Comparison of ENCODE assay signal across 4 fruit fly cellular contexts in the genomic region with DNA sequence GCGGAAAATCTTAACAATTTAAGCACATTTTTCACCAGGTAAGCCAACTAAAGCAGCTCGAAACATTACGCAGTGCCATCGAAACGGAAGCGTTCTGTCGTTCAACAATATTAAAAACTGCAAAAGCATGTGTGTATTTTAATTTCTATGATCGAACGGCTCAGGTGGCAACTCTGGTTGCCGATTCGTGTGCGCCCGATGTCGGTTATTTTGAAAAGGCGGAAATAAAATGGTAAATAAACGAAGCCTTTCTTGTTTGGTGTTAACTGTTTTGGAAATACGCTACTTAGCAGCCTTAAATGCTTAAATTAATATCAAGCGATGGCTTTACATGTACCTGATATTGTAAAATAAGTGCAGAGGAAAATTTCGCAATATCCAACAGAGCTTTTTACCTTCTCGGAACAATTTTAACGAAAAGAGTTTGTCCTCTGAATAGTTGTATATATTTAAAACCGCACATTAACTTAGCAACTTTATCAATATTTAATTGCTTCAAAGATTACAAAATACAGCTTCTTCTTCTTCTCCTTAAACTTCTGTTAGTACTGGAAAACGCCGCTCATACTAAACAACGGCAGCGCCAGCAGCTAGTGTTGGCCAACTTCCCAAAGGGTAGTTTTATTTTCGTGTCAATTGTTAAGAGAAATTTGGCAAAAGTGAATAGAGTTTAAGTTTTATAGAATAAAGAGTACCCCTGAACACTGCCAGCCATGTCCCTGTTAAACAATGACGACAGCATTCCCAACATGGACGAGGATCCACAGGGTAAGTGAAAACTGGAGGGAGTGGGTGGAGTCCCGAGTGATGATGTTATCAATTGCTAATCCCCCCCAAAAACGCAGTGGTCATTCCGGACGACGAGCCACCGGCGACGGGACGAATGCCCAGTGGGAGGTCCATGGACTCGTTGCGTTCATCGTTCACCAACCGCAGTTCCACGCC.
A peak's percentile ranks its signal among the peaks of the same experiment; 100 is the strongest.
TF ChIP-seq lines count a peak whose summit lies in the region.

A gene (plus strand): TSS at position 588 of the 945 bp plus-strand sequence.

TF ChIP-seq in whole organism, adult, 20 proteins besides CTCF, POLR2A, EP300 and RAD21 (continued from another document):
- peak; percentile 33 for TF ChIP-seq cic (GFP tag; optimal IDR thresholded peaks at IDR 0.05; lab: Kevin White, UChicago)
- TF ChIP-seq cnc (optimal IDR thresholded peaks at IDR 0.05; lab: Kevin White, UChicago), result no peak
- TF ChIP-seq CG14711 (tag; optimal IDR thresholded peaks at IDR 0.05; lab: Kevin White, UChicago), result peak; percentile 80
- peak; percentile 65 for TF ChIP-seq CG7101 (tag; optimal IDR thresholded peaks at IDR 0.05; lab: Kevin White, UChicago)
- TF ChIP-seq tj (GFP tag; optimal IDR thresholded peaks at IDR 0.05; lab: Kevin White, UChicago), result no peak
TF ChIP-seq in whole organism, adult: peak in this region for 14.

TF ChIP-seq in whole organism, embryonic, 481 proteins besides CTCF, POLR2A, EP300 and RAD21 (continued from another document and continues in another):
- no peak for TF ChIP-seq sens-2 (GFP tag; IDR thresholded peaks at IDR 0.05; lab: Robert Waterston, UW)
- no peak for TF ChIP-seq corto (GFP tag; optimal IDR thresholded peaks at IDR 0.05; lab: Kevin White, UChicago)
- no peak for TF ChIP-seq CG7372 (GFP tag; IDR thresholded peaks at IDR 0.05; lab: Robert Waterston, UW)
- TF ChIP-seq ato (GFP tag; IDR thresholded peaks at IDR 0.05; lab: Robert Waterston, UW; ENCODE audit: partially characterized antibody), result no peak
- no peak for TF ChIP-seq croc (GFP tag; conservative IDR thresholded peaks at IDR 0.05; lab: Robert Waterston, UW)
- TF ChIP-seq CG33557 (GFP tag; optimal IDR thresholded peaks at IDR 0.05; lab: Kevin White, UChicago), result no peak
- TF ChIP-seq pum (GFP tag; optimal IDR thresholded peaks at IDR 0.05; lab: Kevin White, UChicago), result peak; percentile 25
- peak; percentile 9 for TF ChIP-seq CG8089 (GFP tag; optimal IDR thresholded peaks at IDR 0.05; lab: Kevin White, UChicago)
- TF ChIP-seq HmgZ (tag; optimal IDR thresholded peaks at IDR 0.05; lab: Kevin White, UChicago), result peak; percentile 27
- TF ChIP-seq CG12236 (GFP tag; optimal IDR thresholded peaks at IDR 0.05; lab: Kevin White, UChicago), result no peak
- TF ChIP-seq CG30431 (GFP tag; optimal IDR thresholded peaks at IDR 0.05; lab: Kevin White, UChicago), result no peak
- no peak for TF ChIP-seq pros (GFP tag; optimal IDR thresholded peaks at IDR 0.05; lab: Kevin White, UChicago)
- no peak for TF ChIP-seq CG1233 (GFP tag; optimal IDR thresholded peaks at IDR 0.05; lab: Kevin White, UChicago)
- peak; percentile 68 for TF ChIP-seq mam (GFP tag; optimal IDR thresholded peaks at IDR 0.05; lab: Kevin White, UChicago)
- TF ChIP-seq Hr39 (optimal IDR thresholded peaks at IDR 0.05; lab: Kevin White, UChicago), result no peak
- no peak for TF ChIP-seq seq (GFP tag; IDR thresholded peaks at IDR 0.05; lab: Robert Waterston, UW)
- no peak for TF ChIP-seq CG18011 (GFP tag; optimal IDR thresholded peaks at IDR 0.05; lab: Kevin White, UChicago)
- peak; percentile 34 for TF ChIP-seq Sox100B (GFP tag; optimal IDR thresholded peaks at IDR 0.05; lab: Kevin White, UChicago)
- peak; percentile 2 for TF ChIP-seq tx (GFP tag; optimal IDR thresholded peaks at IDR 0.05; lab: Kevin White, UChicago)
- peak; percentile 24 for TF ChIP-seq CG13287 (GFP tag; IDR thresholded peaks at IDR 0.05; lab: Robert Waterston, UW; ENCODE audit: partially characterized antibody)
- TF ChIP-seq CG11695 (GFP tag; IDR thresholded peaks at IDR 0.05; lab: Robert Waterston, UW), result no peak
- TF ChIP-seq Dref (GFP tag; IDR thresholded peaks at IDR 0.05; lab: Robert Waterston, UW), result peak; percentile 44
- TF ChIP-seq zen (tag; optimal IDR thresholded peaks at IDR 0.05; lab: Kevin White, UChicago), result peak; percentile 24
- no peak for TF ChIP-seq Trl (optimal IDR thresholded peaks at IDR 0.05; lab: Kevin White, UChicago)
- TF ChIP-seq Trl (GFP tag; optimal IDR thresholded peaks at IDR 0.05; lab: Kevin White, UChicago), result peak; percentile 61
- TF ChIP-seq CG17912 (GFP tag; optimal IDR thresholded peaks at IDR 0.05; lab: Kevin White, UChicago), result peak; percentile 1
- TF ChIP-seq CG9727 (GFP tag; optimal IDR thresholded peaks at IDR 0.05; lab: Kevin White, UChicago), result peak; percentile 26
- peak; percentile 25 for TF ChIP-seq gfzf (GFP tag; optimal IDR thresholded peaks at IDR 0.05; lab: Kevin White, UChicago)
- no peak for TF ChIP-seq HLH3B (GFP tag; IDR thresholded peaks at IDR 0.05; lab: Robert Waterston, UW)
- TF ChIP-seq Hr78 (GFP tag; optimal IDR thresholded peaks at IDR 0.05; lab: Kevin White, UChicago), result no peak
- TF ChIP-seq Ets65A (GFP tag; lab: Kevin White, UChicago), result peak; percentile 95
- TF ChIP-seq CG15514 (GFP tag; optimal IDR thresholded peaks at IDR 0.05; lab: Kevin White, UChicago), result no peak
- peak in 1 of 2 experiments; percentile 72 for TF ChIP-seq crp (GFP tag; optimal IDR thresholded peaks at IDR 0.05; lab: Kevin White, UChicago)
- TF ChIP-seq Dll (GFP tag; IDR thresholded peaks at IDR 0.05; lab: Robert Waterston, UW; ENCODE audit: partially characterized antibody), result no peak
- no peak for TF ChIP-seq Lim3 (GFP tag; IDR thresholded peaks at IDR 0.05; lab: Robert Waterston, UW)
- TF ChIP-seq Dip3 (GFP tag; optimal IDR thresholded peaks at IDR 0.05; lab: Kevin White, UChicago), result peak; percentile 50
- peak; percentile 17 for TF ChIP-seq CG12769 (tag; optimal IDR thresholded peaks at IDR 0.05; lab: Kevin White, UChicago)
- TF ChIP-seq CG11247 (GFP tag; IDR thresholded peaks at IDR 0.05; lab: Robert Waterston, UW), result 0 out of 2 replicates have a peak, but pooled peaks have one; percentile 46
- TF ChIP-seq CG1529 (GFP tag; optimal IDR thresholded peaks at IDR 0.05; lab: Kevin White, UChicago), result peak; percentile 8

TF ChIP-seq in whole organism, prepupa, 60 proteins besides CTCF, POLR2A, EP300 and RAD21 (continued from another document and continues in another):
- TF ChIP-seq eg (GFP tag; IDR thresholded peaks at IDR 0.05; lab: Robert Waterston, UW) (no peak), fd85E (GFP tag; optimal IDR thresholded peaks at IDR 0.05; lab: Kevin White, UChicago) (no peak), CG8632 (GFP tag; optimal IDR thresholded peaks at IDR 0.05; lab: Kevin White, UChicago) (no peak), Hr39 (GFP tag; optimal IDR thresholded peaks at IDR 0.05; lab: Kevin White, UChicago) (peak; percentile 29), CG32006 (GFP tag; optimal IDR thresholded peaks at IDR 0.05; lab: Kevin White, UChicago) (peak; percentile 3), CG1621 (tag; optimal IDR thresholded peaks at IDR 0.05; lab: Kevin White, UChicago) (no peak), topi (GFP tag; optimal IDR thresholded peaks at IDR 0.05; lab: Kevin White, UChicago) (peak; percentile 31), dac (GFP tag; optimal IDR thresholded peaks at IDR 0.05; lab: Kevin White, UChicago) (no peak), fkh (GFP tag; optimal IDR thresholded peaks at IDR 0.05; lab: Kevin White, UChicago) (peak; percentile 18), CG16779 (tag; optimal IDR thresholded peaks at IDR 0.05; lab: Kevin White, UChicago) (no peak), CG15336 (GFP tag; IDR thresholded peaks at IDR 0.05; lab: Robert Waterston, UW) (no peak), vri (GFP tag; optimal IDR thresholded peaks at IDR 0.05; lab: Kevin White, UChicago) (peak; percentile 56), Hr4 (GFP tag; optimal IDR thresholded peaks at IDR 0.05; lab: Kevin White, UChicago) (no peak), CG11762 (GFP tag; optimal IDR thresholded peaks at IDR 0.05; lab: Kevin White, UChicago; ENCODE audit: insufficient read depth) (no peak), CG6276 (GFP tag; optimal IDR thresholded peaks at IDR 0.05; lab: Kevin White, UChicago) (peak; percentile 73), lz (GFP tag; optimal IDR thresholded peaks at IDR 0.05; lab: Kevin White, UChicago) (peak; percentile 35), net (GFP tag; optimal IDR thresholded peaks at IDR 0.05; lab: Kevin White, UChicago) (peak; percentile 19), Sox14 (GFP tag; optimal IDR thresholded peaks at IDR 0.05; lab: Kevin White, UChicago) (peak; percentile 52), salr (GFP tag; optimal IDR thresholded peaks at IDR 0.05; lab: Kevin White, UChicago) (no peak), CG11902 (GFP tag; optimal IDR thresholded peaks at IDR 0.05; lab: Kevin White, UChicago) (peak; percentile 10), CG3919 (GFP tag; optimal IDR thresholded peaks at IDR 0.05; lab: Kevin White, UChicago) (peak; percentile 46), Eip78C (GFP tag; lab: Kevin White, UChicago) (peak; percentile 61), CG31627 (GFP tag; optimal IDR thresholded peaks at IDR 0.05; lab: Kevin White, UChicago) (peak; percentile 48), Met (GFP tag; optimal IDR thresholded peaks at IDR 0.05; lab: Kevin White, UChicago) (no peak), CG7368 (GFP tag; optimal IDR thresholded peaks at IDR 0.05; lab: Kevin White, UChicago) (no peak), acj6 (GFP tag; optimal IDR thresholded peaks at IDR 0.05; lab: Kevin White, UChicago) (peak; percentile 11), Ets21C (GFP tag; optimal IDR thresholded peaks at IDR 0.05; lab: Kevin White, UChicago) (no peak), dsx (GFP tag; optimal IDR thresholded peaks at IDR 0.05; lab: Kevin White, UChicago; ENCODE audit: poor library complexity, severe bottlenecking) (no peak), Sox15 (GFP tag; optimal IDR thresholded peaks at IDR 0.05; lab: Kevin White, UChicago) (no peak), achi (GFP tag; optimal IDR thresholded peaks at IDR 0.05; lab: Kevin White, UChicago) (peak; percentile 26), CG10669 (GFP tag; optimal IDR thresholded peaks at IDR 0.05; lab: Kevin White, UChicago) (peak; percentile 1), Eip75B (GFP tag; optimal IDR thresholded peaks at IDR 0.05; lab: Kevin White, UChicago) (peak; percentile 46), Eip93F (GFP tag; optimal IDR thresholded peaks at IDR 0.05; lab: Kevin White, UChicago) (no peak), Smox (GFP tag; optimal IDR thresholded peaks at IDR 0.05; lab: Kevin White, UChicago) (no peak), CG34406 (GFP tag; optimal IDR thresholded peaks at IDR 0.05; lab: Kevin White, UChicago) (peak; percentile 15), CG3032 (tag; optimal IDR thresholded peaks at IDR 0.05; lab: Kevin White, UChicago) (peak; percentile 2), CG10631 (GFP tag; optimal IDR thresholded peaks at IDR 0.05; lab: Kevin White, UChicago) (no peak), esn (GFP tag; optimal IDR thresholded peaks at IDR 0.05; lab: Kevin White, UChicago) (peak; percentile 52), CG6854 (GFP tag; optimal IDR thresholded peaks at IDR 0.05; lab: Kevin White, UChicago) (no peak), spab (GFP tag; optimal IDR thresholded peaks at IDR 0.05; lab: Kevin White, UChicago) (no peak), pdm3 (GFP tag; optimal IDR thresholded peaks at IDR 0.05; lab: Kevin White, UChicago) (peak; percentile 43)

TF ChIP-seq in whole organism, wandering third instar larva, 38 proteins besides CTCF, POLR2A, EP300 and RAD21 (continued from another document):
- TF ChIP-seq dsf (GFP tag; optimal IDR thresholded peaks at IDR 0.05; lab: Kevin White, UChicago; ENCODE audit: borderline replicate concordance) (no peak), Rel (GFP tag; optimal IDR thresholded peaks at IDR 0.05; lab: Kevin White, UChicago) (no peak), Rel (tag; optimal IDR thresholded peaks at IDR 0.05; lab: Kevin White, UChicago) (peak; percentile 77), Hr78 (GFP tag; optimal IDR thresholded peaks at IDR 0.05; lab: Kevin White, UChicago) (no peak), br (GFP tag; optimal IDR thresholded peaks at IDR 0.05; lab: Kevin White, UChicago) (peak; percentile 32), N (GFP tag; optimal IDR thresholded peaks at IDR 0.05; lab: Kevin White, UChicago) (no peak), ey (GFP tag; optimal IDR thresholded peaks at IDR 0.05; lab: Kevin White, UChicago) (peak; percentile 48), sv (GFP tag; optimal IDR thresholded peaks at IDR 0.05; lab: Kevin White, UChicago) (peak; percentile 23)
